Fruit fly (Drosophila melanogaster) whole organism: ENCODE data around the gene Prp16.

Experiments
- EcR ChIP-seq, 2 experiments: fragments of >200 bp; optimal IDR thresholded peaks; 2 replicates each; lab custom pipeline; 2017; ENCODE audit warnings: missing biosample characterization in 2 of 2, missing genetic modification characterization in 2 of 2, missing genetic modification reagents in 2 of 2
- pan ChIP-seq: fragments of >200 bp; optimal IDR thresholded peaks from 2 replicates; lab custom pipeline; 2017
- usp ChIP-seq: fragments of >200 bp; optimal IDR thresholded peaks from 2 replicates; lab custom pipeline; 2017; ENCODE audit warnings: missing biosample characterization, missing genetic modification characterization, mixed read lengths

DNA sequence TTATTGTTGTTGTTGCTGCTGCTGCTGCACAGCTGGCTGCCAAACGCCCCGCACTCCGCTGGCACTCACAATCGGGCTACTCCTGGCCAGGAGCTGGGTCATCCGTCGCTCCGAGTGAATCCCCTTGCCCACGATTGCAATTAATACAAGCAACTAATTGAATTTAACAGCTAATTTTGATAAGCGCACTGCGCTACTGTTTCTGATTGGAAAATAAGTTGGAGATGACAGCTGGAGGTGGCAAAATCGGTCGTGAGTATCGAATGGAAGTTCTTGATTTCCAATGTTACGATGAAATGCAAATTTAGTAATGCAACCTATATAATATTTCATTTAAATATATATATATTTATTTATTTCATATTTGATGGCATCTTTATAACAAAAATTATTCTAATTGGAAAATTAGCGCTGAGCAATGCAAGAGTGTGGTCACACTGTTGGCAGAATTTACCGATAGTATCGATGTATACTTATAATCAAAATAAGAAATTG, 32.7 kb downstream of the Prp16 start, which contains the start of gene CG42271:
- TF ChIP-seq usp (GFP tag; lab: Kevin White, UChicago) (no peak), EcR (GFP tag; optimal IDR thresholded peaks at IDR 0.05; lab: Kevin White, UChicago) (no peak), pan (no peak)
